Fruit fly (Drosophila melanogaster) whole organism, embryonic: ENCODE data around the gene Ubqn.

Experiments used
- Adf1 ChIP-seq: fragments of 200-800 bp; sonication (Bioruptor generic); IDR thresholded peaks from 2 replicates; pipeline ENCODE4 v1.3.6; 2022; ENCODE audit warnings: missing biosample characterization, missing genetic modification characterization
- CG10267 ChIP-seq: fragments of 200-800 bp; sonication (Bioruptor generic); optimal IDR thresholded peaks from 2 replicates; lab custom pipeline; 2018; ENCODE audit warnings: missing biosample characterization, mild to moderate bottlenecking, missing genetic modification characterization, moderate library complexity
- CG10462 ChIP-seq: fragments of 200-800 bp; sonication (Bioruptor generic); optimal IDR thresholded peaks from 2 replicates; lab custom pipeline; 2016; ENCODE audit warnings: missing biosample characterization, missing genetic modification characterization
- CG10979 ChIP-seq: fragments of 200-800 bp; sonication (Bioruptor generic); optimal IDR thresholded peaks from 2 replicates; lab custom pipeline; 2018; ENCODE audit warnings: missing biosample characterization, mild to moderate bottlenecking, missing genetic modification characterization, moderate library complexity
- CG12236 ChIP-seq: fragments of 200-800 bp; sonication (Bioruptor generic); optimal IDR thresholded peaks from 2 replicates; lab custom pipeline; 2016; ENCODE audit warnings: missing biosample characterization, missing genetic modification characterization
- CG13123 ChIP-seq: fragments of 200-800 bp; sonication (Bioruptor generic); optimal IDR thresholded peaks from 2 replicates; lab custom pipeline; 2016; ENCODE audit warnings: missing biosample characterization, missing genetic modification characterization
- CG13287 ChIP-seq: fragments of 200-800 bp; sonication (Bioruptor generic); IDR thresholded peaks from 2 replicates; pipeline ENCODE4 v1.3.6; 2022; ENCODE audit warnings: missing biosample characterization, missing genetic modification characterization; ENCODE audit not compliant: partially characterized antibody
- CG14860 ChIP-seq: fragments of 200-800 bp; sonication (Bioruptor generic); IDR thresholded peaks from 3 replicates; pipeline ENCODE4 v1.3.6; 2022; ENCODE audit warnings: missing biosample characterization, missing genetic modification characterization; ENCODE audit not compliant: partially characterized antibody
- CG15011 ChIP-seq: fragments of 200-800 bp; sonication (Bioruptor generic); optimal IDR thresholded peaks from 3 replicates; lab custom pipeline; 2018; ENCODE audit warnings: missing biosample characterization, mild to moderate bottlenecking, missing genetic modification characterization
- CG15696 ChIP-seq: fragments of 200-800 bp; sonication (Bioruptor generic); optimal IDR thresholded peaks from 2 replicates; lab custom pipeline; 2019; ENCODE audit warnings: missing biosample characterization, mild to moderate bottlenecking, missing genetic modification characterization, moderate library complexity
- CG1603 ChIP-seq: fragments of 200-800 bp; sonication (Bioruptor generic); optimal IDR thresholded peaks from 2 replicates; lab custom pipeline; 2019; ENCODE audit warnings: missing biosample characterization, mild to moderate bottlenecking, missing genetic modification characterization, moderate library complexity
- CG18599 ChIP-seq: fragments of 200-800 bp; sonication (Bioruptor generic); optimal IDR thresholded peaks from 3 replicates; lab custom pipeline; 2017; ENCODE audit warnings: missing biosample characterization, missing genetic modification characterization, mild to moderate bottlenecking, moderate library complexity, missing genetic modification reagents
- CG2129 ChIP-seq: fragments of 200-800 bp; sonication (Bioruptor generic); IDR thresholded peaks from 2 replicates; pipeline ENCODE4 v1.3.6; 2022; ENCODE audit warnings: missing biosample characterization, missing genetic modification characterization; ENCODE audit not compliant: partially characterized antibody
- CG3847 ChIP-seq: fragments of 200-800 bp; sonication (Bioruptor generic); IDR thresholded peaks from 2 replicates; pipeline ENCODE4 v1.3.6; 2022; ENCODE audit warnings: missing biosample characterization, missing genetic modification characterization
- CG42726 ChIP-seq: fragments of 200-800 bp; sonication (Bioruptor generic); IDR thresholded peaks from 2 replicates; pipeline ENCODE4 v1.3.6; 2022; ENCODE audit warnings: missing biosample characterization, missing genetic modification characterization; ENCODE audit not compliant: partially characterized antibody
- CG4328 ChIP-seq: fragments of 200-800 bp; sonication (Bioruptor generic); optimal IDR thresholded peaks from 3 replicates; lab custom pipeline; 2017; ENCODE audit warnings: missing biosample characterization, missing genetic modification reagents, missing genetic modification characterization
- CG4854 ChIP-seq: fragments of 200-800 bp; sonication (Bioruptor generic); optimal IDR thresholded peaks from 2 replicates; lab custom pipeline; 2016; ENCODE audit warnings: missing biosample characterization, missing genetic modification characterization, inconsistent platforms
- CrebB ChIP-seq: fragments of 200-800 bp; sonication (Bioruptor generic); optimal IDR thresholded peaks from 3 replicates; lab custom pipeline; 2018; ENCODE audit warnings: missing biosample characterization, mild to moderate bottlenecking, missing genetic modification characterization
- Doc2 ChIP-seq: fragments of 200-800 bp; sonication (Bioruptor generic); IDR thresholded peaks from 2 replicates; pipeline ENCODE4 v1.3.6; 2022; ENCODE audit warnings: missing biosample characterization, missing genetic modification characterization
- E2f2 ChIP-seq: fragments of 200-800 bp; sonication (Bioruptor generic); IDR thresholded peaks from 2 replicates; pipeline ENCODE4 v1.3.6; 2022; ENCODE audit warnings: missing biosample characterization, missing genetic modification characterization
- Gug ChIP-seq: fragments of 200-800 bp; sonication (Bioruptor generic); IDR thresholded peaks from 4 replicates; pipeline ENCODE4 v1.3.6; 2022; ENCODE audit warnings: missing biosample characterization, missing genetic modification characterization
- HHEX ChIP-seq: fragments of 200-800 bp; sonication (Bioruptor generic); optimal IDR thresholded peaks from 3 replicates; lab custom pipeline; 2017; ENCODE audit warnings: missing biosample characterization, mild to moderate bottlenecking, missing genetic modification characterization, missing genetic modification reagents
- HmgD ChIP-seq: fragments of 200-800 bp; sonication (Bioruptor generic); optimal IDR thresholded peaks from 3 replicates; lab custom pipeline; 2016; ENCODE audit warnings: missing biosample characterization, missing genetic modification characterization
- Hmx ChIP-seq: fragments of 200-800 bp; sonication (Bioruptor generic); optimal IDR thresholded peaks from 2 replicates; lab custom pipeline; 2016; ENCODE audit warnings: missing biosample characterization, missing genetic modification characterization
- Kr ChIP-seq: fragments of 200-800 bp; sonication (Bioruptor generic); optimal IDR thresholded peaks from 2 replicates; lab custom pipeline; 2017; ENCODE audit warnings: missing biosample characterization, mild to moderate bottlenecking, missing genetic modification characterization
- Mad ChIP-seq: fragments of 200-800 bp; sonication (Bioruptor generic); optimal IDR thresholded peaks from 2 replicates; lab custom pipeline; 2016; ENCODE audit warnings: missing biosample characterization, missing genetic modification characterization
- Usf ChIP-seq: fragments of 200-800 bp; sonication (Bioruptor generic); optimal IDR thresholded peaks from 2 replicates; lab custom pipeline; 2017; ENCODE audit warnings: missing genotype, missing biosample characterization, missing genetic modification characterization
- YL-1 ChIP-seq: fragments of 200-800 bp; sonication (Bioruptor generic); optimal IDR thresholded peaks from 3 replicates; lab custom pipeline; 2017; ENCODE audit warnings: missing biosample characterization, mild to moderate bottlenecking, missing genetic modification characterization
- bbx ChIP-seq: fragments of 200-800 bp; sonication (Bioruptor generic); IDR thresholded peaks from 2 replicates; pipeline ENCODE4 v1.3.6; 2022; ENCODE audit warnings: missing biosample characterization, missing genetic modification characterization; ENCODE audit not compliant: partially characterized antibody
- cg ChIP-seq: fragments of 200-800 bp; sonication (Bioruptor generic); optimal IDR thresholded peaks from 3 replicates; lab custom pipeline; 2019; ENCODE audit warnings: missing biosample characterization, mild to moderate bottlenecking, missing genetic modification characterization, moderate library complexity
- chm ChIP-seq: fragments of 200-800 bp; sonication (Bioruptor generic); IDR thresholded peaks from 2 replicates; pipeline ENCODE4 v1.3.6; 2022; ENCODE audit warnings: missing biosample characterization, missing genetic modification characterization
- croc ChIP-seq: fragments of 200-800 bp; sonication (Bioruptor generic); conservative IDR thresholded peaks from 3 replicates; pipeline ENCODE4 v1.3.6; 2022; ENCODE audit warnings: missing biosample characterization, missing genetic modification characterization
- dpn ChIP-seq, 2 experiments: fragments of 200-800 bp; sonication (Bioruptor generic); optimal IDR thresholded peaks; 3 replicates each; lab custom pipeline; 2016; ENCODE audit warnings: missing biosample characterization in 2 of 2, missing genetic modification characterization in 2 of 2
- grn ChIP-seq: fragments of 200-800 bp; sonication (Bioruptor generic); optimal IDR thresholded peaks from 3 replicates; lab custom pipeline; 2017; ENCODE audit warnings: missing biosample characterization, missing genetic modification characterization
- jigr1 ChIP-seq: fragments of 200-800 bp; sonication (Bioruptor generic); IDR thresholded peaks from 3 replicates; pipeline ENCODE4 v1.3.6; 2022; ENCODE audit warnings: missing biosample characterization, missing genetic modification characterization
- lab ChIP-seq: fragments of 200-800 bp; sonication (Bioruptor generic); optimal IDR thresholded peaks from 3 replicates; lab custom pipeline; 2017; ENCODE audit warnings: missing biosample characterization, missing genetic modification characterization, mild to moderate bottlenecking, moderate library complexity, missing genetic modification reagents
- mld ChIP-seq: fragments of 200-800 bp; sonication (Bioruptor generic); IDR thresholded peaks from 3 replicates; pipeline ENCODE4 v1.3.6; 2022; ENCODE audit warnings: missing biosample characterization, missing genetic modification characterization; ENCODE audit not compliant: partially characterized antibody
- otp ChIP-seq: fragments of 200-800 bp; sonication (Bioruptor generic); IDR thresholded peaks from 3 replicates; pipeline ENCODE4, ENCODE4 v1.3.6; 2022; ENCODE audit warnings: missing biosample characterization, missing genetic modification characterization
- psq ChIP-seq: fragments of 200-800 bp; sonication (Bioruptor generic); optimal IDR thresholded peaks from 2 replicates; lab custom pipeline; 2017; ENCODE audit warnings: missing biosample characterization, missing genetic modification characterization
- pzg ChIP-seq: fragments of 200-800 bp; sonication (Bioruptor generic); optimal IDR thresholded peaks from 3 replicates; lab custom pipeline; 2018; ENCODE audit warnings: missing biosample characterization, mild to moderate bottlenecking, missing genetic modification characterization, moderate library complexity
- sens ChIP-seq: fragments of 200-800 bp; sonication (Bioruptor generic); peaks from one replicate; lab custom pipeline; 2016; ENCODE audit warnings: missing biosample characterization, missing genetic modification characterization
- slp2 ChIP-seq: fragments of 200-800 bp; sonication (Bioruptor generic); optimal IDR thresholded peaks from 2 replicates; lab custom pipeline; 2016; ENCODE audit warnings: missing biosample characterization, missing genetic modification characterization
- stwl ChIP-seq: fragments of 200-800 bp; sonication (Bioruptor generic); optimal IDR thresholded peaks from 3 replicates; lab custom pipeline; 2018; ENCODE audit warnings: missing biosample characterization, mild to moderate bottlenecking, missing genetic modification characterization, moderate library complexity
- sug ChIP-seq: fragments of 200-800 bp; optimal IDR thresholded peaks from 2 replicates; lab custom pipeline; 2019; ENCODE audit warnings: missing biosample characterization, mild to moderate bottlenecking, missing genetic modification characterization, moderate library complexity
- trem ChIP-seq: fragments of 200-800 bp; optimal IDR thresholded peaks from 3 replicates; lab custom pipeline; 2019; ENCODE audit warnings: missing biosample characterization, mild to moderate bottlenecking, missing genetic modification characterization, moderate library complexity
- usp ChIP-seq: fragments of >200 bp; optimal IDR thresholded peaks from 2 replicates; lab custom pipeline; 2017; ENCODE audit warnings: missing biosample characterization, missing genetic modification characterization
- z ChIP-seq: fragments of 200-800 bp; sonication (Bioruptor generic); IDR thresholded peaks from 3 replicates; pipeline ENCODE4 v1.3.6; 2022; ENCODE audit warnings: missing biosample characterization, missing genetic modification characterization
- zen2 ChIP-seq: fragments of 200-800 bp; sonication (Bioruptor generic); IDR thresholded peaks from 3 replicates; pipeline ENCODE4 v1.3.6; 2022; ENCODE audit warnings: missing biosample characterization, missing genetic modification characterization; ENCODE audit not compliant: partially characterized antibody

Gene Ubqn

dm6 chrX:19663859-19664728 lies 19.5 kb upstream of the Ubqn start, which contains the start of the genes CG14223 and Ssu72 (continued):
- no peak for TF ChIP-seq grn
- TF ChIP-seq sens (GFP tag; lab: Kevin White, UChicago), result peak; percentile 67
- peak; percentile 83 for TF ChIP-seq bbx (GFP tag; lab: Robert Waterston, UW)
- no peak for TF ChIP-seq slp2 (GFP tag; lab: Kevin White, UChicago)
- TF ChIP-seq trem (tag; lab: Kevin White, UChicago), result peak; percentile 6
- TF ChIP-seq lab, result peak; percentile 25
- TF ChIP-seq E2f2, result peak; percentile 86
- TF ChIP-seq usp (GFP tag; lab: Kevin White, UChicago), result no peak
- TF ChIP-seq CG10979 (tag; lab: Kevin White, UChicago), result no peak
- peak; percentile 95 for TF ChIP-seq CG3847 (GFP tag; lab: Robert Waterston, UW)
- no peak for TF ChIP-seq Doc2 (GFP tag; lab: Robert Waterston, UW)
- TF ChIP-seq CrebB, result no peak
- peak; percentile 22 for TF ChIP-seq stwl
- TF ChIP-seq otp (GFP tag; lab: Robert Waterston, UW), result no peak
- TF ChIP-seq mld (GFP tag; lab: Robert Waterston, UW), result 0 out of 3 replicates have a peak, but pooled peaks have one; percentile 44
- no peak for TF ChIP-seq croc (GFP tag; lab: Robert Waterston, UW)
- TF ChIP-seq Mad (GFP tag; lab: Kevin White, UChicago), result no peak
- TF ChIP-seq CG1603 (tag; lab: Kevin White, UChicago), result peak; percentile 45
- TF ChIP-seq sug (tag; lab: Kevin White, UChicago), result no peak
- no peak for TF ChIP-seq CG18599 (GFP tag; lab: Kevin White, UChicago)
- no peak for TF ChIP-seq CG4854 (GFP tag; lab: Kevin White, UChicago)
- peak; percentile 86 for TF ChIP-seq CG10267 (tag; lab: Kevin White, UChicago)
- no peak for TF ChIP-seq chm (GFP tag; lab: Robert Waterston, UW)
- TF ChIP-seq CG15011 (GFP tag; lab: Kevin White, UChicago), result no peak
- no peak for TF ChIP-seq CG4328 (GFP tag; lab: Kevin White, UChicago)
- 0 out of 4 replicates have a peak, but pooled peaks have one; percentile 13 for TF ChIP-seq Gug (GFP tag; lab: Robert Waterston, UW)
- TF ChIP-seq CG42726 (GFP tag; lab: Robert Waterston, UW), result peak; percentile 64; the same call in 1 of the 2 replicates
- TF ChIP-seq dpn (GFP tag; optimal IDR thresholded peaks at IDR 0.05; lab: Kevin White, UChicago), result no peak
- no peak for TF ChIP-seq psq (GFP tag; lab: Kevin White, UChicago)
- TF ChIP-seq CG13287 (GFP tag; lab: Robert Waterston, UW), result peak; percentile 84
- no peak for TF ChIP-seq Usf (GFP tag; lab: Kevin White, UChicago)
- TF ChIP-seq pzg (GFP tag; lab: Kevin White, UChicago), result peak; percentile 59
- no peak for TF ChIP-seq CG13123
- TF ChIP-seq zen2, result peak; percentile 91
- TF ChIP-seq CG12236, result no peak
- no peak for TF ChIP-seq Adf1
- TF ChIP-seq Kr (GFP tag; lab: Kevin White, UChicago), result no peak
- TF ChIP-seq jigr1 (GFP tag; lab: Robert Waterston, UW), result no peak
- no peak for TF ChIP-seq CG15696
- peak; percentile 21 for TF ChIP-seq YL-1 (GFP tag; lab: Kevin White, UChicago)
- no peak for TF ChIP-seq cg (GFP tag; lab: Kevin White, UChicago)
- no peak for TF ChIP-seq HmgD (GFP tag; lab: Kevin White, UChicago)
- peak; percentile 12 for TF ChIP-seq Hmx (GFP tag; lab: Kevin White, UChicago)
- no peak for TF ChIP-seq HHEX (GFP tag; lab: Kevin White, UChicago)
- peak; percentile 49; the same call in 2 of the 3 replicates for TF ChIP-seq CG14860 (GFP tag; lab: Robert Waterston, UW)
- no peak for TF ChIP-seq z (GFP tag; lab: Robert Waterston, UW)
- no peak for TF ChIP-seq CG10462
- peak; percentile 71 for TF ChIP-seq CG2129
